Worm (Caenorhabditis elegans): ENCODE measurements around the gene col-75.

DNA sequence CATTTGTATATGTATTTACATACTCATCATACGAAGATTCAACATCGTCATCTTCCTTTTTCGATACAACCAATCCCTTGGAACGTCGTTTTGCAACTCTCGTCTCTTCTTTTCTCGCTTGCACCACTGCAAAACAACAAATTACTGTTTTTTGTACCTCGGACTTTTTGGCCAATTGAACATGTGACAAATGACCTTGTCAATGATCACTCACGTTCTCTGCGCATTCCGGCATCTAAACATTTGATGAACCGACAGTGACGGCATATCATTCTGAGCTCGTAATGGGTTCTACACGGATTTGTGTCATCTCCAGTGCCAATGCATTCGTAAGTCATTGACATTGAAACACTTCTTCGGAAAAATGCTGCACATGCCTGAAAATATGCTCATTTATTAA, 22.1 kb downstream of the col-75 start:
- TF ChIP-seq snpc-4 (tag; optimal IDR thresholded peaks at IDR 0.05) (no peak), unc-62 (GFP tag; optimal IDR thresholded peaks at IDR 0.05) (no peak)
